Worm (Caenorhabditis elegans) whole organism, mixed stage, embryonic: Measurements from ENCODE around the gene fkb-6.

Experiments used
- mab-5 ChIP-seq: fragments of 150-350 bp; optimal IDR thresholded peaks from 2 replicates; lab custom pipeline; 2014; ENCODE audit warnings: missing biosample characterization, missing genetic modification characterization
- nhr-237 ChIP-seq: fragments of 150-350 bp; optimal IDR thresholded peaks from 2 replicates; lab custom pipeline; 2014; ENCODE audit warnings: missing biosample characterization, missing genetic modification characterization
- snpc-4 ChIP-seq: fragments of 150-350 bp; optimal IDR thresholded peaks from 2 replicates; lab custom pipeline; 2014; ENCODE audit warnings: missing biosample characterization, missing genetic modification characterization
- unc-62 ChIP-seq: fragments of 150-350 bp; optimal IDR thresholded peaks from 2 replicates; lab custom pipeline; 2014; ENCODE audit warnings: missing biosample characterization, missing genetic modification reagents, missing genetic modification characterization

DNA sequence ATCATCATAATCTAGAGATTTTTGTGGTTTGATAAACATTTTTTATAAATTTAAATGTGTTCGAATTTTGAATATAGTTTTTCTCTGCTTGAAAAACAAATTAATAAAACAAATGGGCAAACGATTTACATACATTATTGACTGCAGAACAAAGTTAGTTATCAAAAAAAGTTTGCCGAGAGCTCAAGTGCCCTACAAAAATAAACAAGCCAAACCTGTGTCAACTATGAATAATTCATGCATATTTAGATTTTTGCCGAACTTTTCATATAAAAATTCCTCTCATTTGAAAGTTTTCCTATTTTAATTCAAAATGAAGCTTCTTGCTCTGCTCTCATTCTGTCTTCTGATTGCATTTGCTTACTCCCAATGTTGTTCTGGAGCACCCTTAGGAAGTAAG, 30.1 kb upstream of the fkb-6 start, which contains the start of gene sshk-1:
- TF ChIP-seq snpc-4 (tag; lab: Kevin White, UChicago): no peak
- no peak for TF ChIP-seq nhr-237 (tag; lab: Kevin White, UChicago)
- TF ChIP-seq unc-62 (GFP tag; lab: Kevin White, UChicago): no peak
- TF ChIP-seq mab-5 (tag; lab: Kevin White, UChicago): no peak
